Worm (Caenorhabditis elegans) whole organism, late embryonic: ENCODE results near the gene T21D9.2.

Experiments
- C08G9.2 ChIP-seq: sonication (generic microtip); optimal IDR thresholded peaks from 2 replicates; lab custom pipeline; 2016; ENCODE audit warnings: mild to moderate bottlenecking, missing genetic modification characterization, moderate library complexity, missing compliant biosample characterization
- ama-1 ChIP-seq: fragments of 150-350 bp; optimal IDR thresholded peaks from 2 replicates; lab custom pipeline; 2014
- elt-4 ChIP-seq: sonication (generic microtip); optimal IDR thresholded peaks from 2 replicates; lab custom pipeline; 2016; ENCODE audit warnings: missing genetic modification characterization, missing compliant biosample characterization
- ets-4 ChIP-seq: sonication (generic microtip); optimal IDR thresholded peaks from 2 replicates; lab custom pipeline; 2016; ENCODE audit warnings: missing genetic modification characterization, missing compliant biosample characterization
- nhr-11 ChIP-seq: fragments of 150-350 bp; optimal IDR thresholded peaks from 2 replicates; lab custom pipeline; 2014; ENCODE audit warnings: missing biosample characterization, missing genetic modification characterization
- pha-4 ChIP-seq: fragments of 150-350 bp; optimal IDR thresholded peaks from 2 replicates; lab custom pipeline; 2018; ENCODE audit warnings: missing biosample characterization, missing genetic modification reagents, missing genetic modification characterization

DNA sequence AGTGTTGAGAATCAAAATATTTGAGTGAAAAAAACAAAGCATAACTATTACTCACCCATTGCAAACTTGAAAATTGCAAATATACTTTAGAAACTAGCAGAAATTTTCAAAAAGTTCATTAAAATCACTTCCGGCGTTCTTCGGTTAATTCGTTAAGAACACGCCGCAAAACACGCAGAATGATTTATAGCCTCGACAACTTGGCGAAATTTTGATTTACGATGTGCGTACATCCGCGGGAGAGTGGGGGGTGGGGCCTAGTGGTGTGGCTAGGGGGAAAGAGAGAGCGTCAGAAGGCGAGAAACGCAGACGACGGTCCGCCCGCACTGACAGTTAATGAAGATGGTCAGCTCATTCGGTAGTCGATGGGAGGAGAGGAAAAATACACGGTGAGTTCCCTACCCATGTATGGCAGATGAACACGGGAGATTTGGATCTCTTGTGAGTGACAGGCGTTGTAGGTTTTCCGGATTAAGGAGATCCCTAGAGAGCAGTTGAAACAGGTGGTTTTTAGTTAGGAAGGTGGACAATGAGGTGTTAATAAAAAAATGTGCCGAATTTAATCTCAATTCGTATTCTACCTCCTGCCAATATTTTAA lies 50.5 kb downstream of the T21D9.2 start, which contains the start of gene igcm-4:
- no peak for TF ChIP-seq C08G9.2 (tag; lab: Kevin White, UChicago)
- no peak for TF ChIP-seq pha-4 (tag; lab: Kevin White, UChicago)
- TF ChIP-seq nhr-11 (tag; lab: Kevin White, UChicago): no peak
- TF ChIP-seq elt-4 (tag; lab: Kevin White, UChicago): no peak
- TF ChIP-seq ama-1 (lab: Kevin White, UChicago): no peak
- no peak for TF ChIP-seq ets-4 (tag; lab: Kevin White, UChicago)
